Worm (Caenorhabditis elegans) whole organism, L2 larva: ENCODE measurements around the gene rps-8.

ENCODE experiments used
- C34F6.9 ChIP-seq: fragments of 150-350 bp; optimal IDR thresholded peaks from 2 replicates; lab custom pipeline; 2014; ENCODE audit warnings: missing biosample characterization, missing genetic modification characterization
- F13H6.1 ChIP-seq: sonication (generic microtip); optimal IDR thresholded peaks from 2 replicates; lab custom pipeline; 2016; ENCODE audit warnings: missing genetic modification characterization, missing compliant biosample characterization
- R02D3.7 ChIP-seq: fragments of 150-350 bp; optimal IDR thresholded peaks from 2 replicates; lab custom pipeline; 2014; ENCODE audit warnings: missing biosample characterization, missing genetic modification characterization
- Y55F3AM.14 ChIP-seq: fragments of 200-800 bp; sonication (Bioruptor generic); optimal IDR thresholded peaks from 2 replicates; lab custom pipeline; 2018; ENCODE audit warnings: mild to moderate bottlenecking, missing genetic modification characterization, missing compliant biosample characterization
- alr-1 ChIP-seq: fragments of 150-350 bp; optimal IDR thresholded peaks from 2 replicates; lab custom pipeline; 2014; ENCODE audit warnings: missing biosample characterization, missing genetic modification characterization
- aly-2 ChIP-seq: fragments of 150-350 bp; optimal IDR thresholded peaks from 2 replicates; lab custom pipeline; 2014; ENCODE audit warnings: missing biosample characterization, missing genetic modification characterization
- ama-1 ChIP-seq: fragments of 150-350 bp; optimal IDR thresholded peaks from 2 replicates; lab custom pipeline; 2018; ENCODE audit warnings: inconsistent platforms
- ceh-16 ChIP-seq: fragments of 150-350 bp; optimal IDR thresholded peaks from 2 replicates; lab custom pipeline; 2014; ENCODE audit warnings: missing biosample characterization, missing genetic modification characterization
- crh-2 ChIP-seq: sonication (generic microtip); optimal IDR thresholded peaks from 2 replicates; lab custom pipeline; 2017; ENCODE audit warnings: missing biosample characterization, missing genetic modification characterization
- dmd-4 ChIP-seq: sonication (generic microtip); optimal IDR thresholded peaks from 2 replicates; lab custom pipeline; 2017; ENCODE audit warnings: missing biosample characterization, missing genetic modification characterization
- elt-1 ChIP-seq: fragments of 150-350 bp; optimal IDR thresholded peaks from 2 replicates; lab custom pipeline; 2014; ENCODE audit warnings: missing biosample characterization, missing genetic modification characterization
- elt-3 ChIP-seq: sonication (generic microtip); optimal IDR thresholded peaks from 2 replicates; lab custom pipeline; 2017; ENCODE audit warnings: missing biosample characterization, missing genetic modification characterization
- fos-1 ChIP-seq: fragments of 150-350 bp; optimal IDR thresholded peaks from 2 replicates; lab custom pipeline; 2014; ENCODE audit warnings: missing biosample characterization, missing genetic modification characterization
- gmeb-1 ChIP-seq: fragments of 150-350 bp; optimal IDR thresholded peaks from 2 replicates; lab custom pipeline; 2014; ENCODE audit warnings: missing biosample characterization, missing genetic modification characterization
- lin-13 ChIP-seq: fragments of 150-350 bp; optimal IDR thresholded peaks from 2 replicates; lab custom pipeline; 2014; ENCODE audit warnings: missing biosample characterization, missing genetic modification reagents, missing genetic modification characterization
- lin-39 ChIP-seq: fragments of 150-350 bp; optimal IDR thresholded peaks from 2 replicates; lab custom pipeline; 2014; ENCODE audit warnings: missing biosample characterization, missing genetic modification reagents, missing genetic modification characterization
- lsy-2 ChIP-seq, 2 experiments: fragments of 150-350 bp in 1 of 2; sonication (generic microtip) in 1 of 2; optimal IDR thresholded peaks; 2 replicates each; lab custom pipeline; 2014 to 2017; ENCODE audit warnings: missing biosample characterization in 2 of 2, missing genetic modification characterization in 2 of 2
- mab-5 ChIP-seq: fragments of 150-350 bp; optimal IDR thresholded peaks from 2 replicates; lab custom pipeline; 2014; ENCODE audit warnings: missing biosample characterization, missing genetic modification characterization
- nhr-10 ChIP-seq: sonication (generic microtip); optimal IDR thresholded peaks from 2 replicates; lab custom pipeline; 2017; ENCODE audit warnings: missing biosample characterization, missing genetic modification characterization
- nhr-11 ChIP-seq: fragments of 150-350 bp; optimal IDR thresholded peaks from 2 replicates; lab custom pipeline; 2014; ENCODE audit warnings: missing biosample characterization, missing genetic modification characterization
- nhr-12 ChIP-seq: fragments of 150-350 bp; optimal IDR thresholded peaks from 2 replicates; lab custom pipeline; 2014; ENCODE audit warnings: missing biosample characterization, missing genetic modification characterization
- nhr-21 ChIP-seq: fragments of 150-350 bp; optimal IDR thresholded peaks from 2 replicates; lab custom pipeline; 2014; ENCODE audit warnings: missing biosample characterization, missing genetic modification characterization
- nhr-237 ChIP-seq: fragments of 150-350 bp; optimal IDR thresholded peaks from 2 replicates; lab custom pipeline; 2014; ENCODE audit warnings: missing biosample characterization, missing genetic modification characterization
- nhr-25 ChIP-seq: fragments of 150-350 bp; sonication (generic microtip); optimal IDR thresholded peaks from 3 replicates; lab custom pipeline; 2014; ENCODE audit warnings: missing biosample characterization, missing genetic modification characterization
- nhr-6 ChIP-seq: fragments of 150-350 bp; optimal IDR thresholded peaks from 2 replicates; lab custom pipeline; 2014; ENCODE audit warnings: missing biosample characterization, missing genetic modification characterization
- nhr-77 ChIP-seq: fragments of 150-350 bp; optimal IDR thresholded peaks from 2 replicates; lab custom pipeline; 2014; ENCODE audit warnings: missing biosample characterization, missing genetic modification characterization
- peb-1 ChIP-seq: fragments of 150-350 bp; optimal IDR thresholded peaks from 2 replicates; lab custom pipeline; 2014; ENCODE audit warnings: missing biosample characterization, missing genetic modification characterization
- sem-4 ChIP-seq: fragments of 150-350 bp; optimal IDR thresholded peaks from 2 replicates; lab custom pipeline; 2014; ENCODE audit warnings: missing biosample characterization, missing genetic modification reagents, missing genetic modification characterization
- skn-1 ChIP-seq: sonication (generic microtip); optimal IDR thresholded peaks from 2 replicates; lab custom pipeline; 2017; ENCODE audit warnings: missing biosample characterization, missing genetic modification characterization
- sma-3 ChIP-seq: sonication (generic microtip); optimal IDR thresholded peaks from 2 replicates; lab custom pipeline; 2016; ENCODE audit warnings: missing genetic modification reagents, missing genetic modification characterization, missing compliant biosample characterization
- unc-55 ChIP-seq: fragments of 150-350 bp; sonication (generic microtip); optimal IDR thresholded peaks from 3 replicates; lab custom pipeline; 2014; ENCODE audit warnings: missing biosample characterization, missing genetic modification reagents, missing genetic modification characterization
- unc-62 ChIP-seq: fragments of 150-350 bp; optimal IDR thresholded peaks from 2 replicates; lab custom pipeline; 2014; ENCODE audit warnings: missing biosample characterization, missing genetic modification reagents, missing genetic modification characterization
- zag-1 ChIP-seq: fragments of 150-350 bp; optimal IDR thresholded peaks from 2 replicates; lab custom pipeline; 2014; ENCODE audit warnings: missing biosample characterization, missing genetic modification characterization
- ztf-11 ChIP-seq: sonication (generic microtip); optimal IDR thresholded peaks from 2 replicates; lab custom pipeline; 2017; ENCODE audit warnings: missing biosample characterization, missing genetic modification characterization
- ztf-4 ChIP-seq: fragments of 150-350 bp; optimal IDR thresholded peaks from 2 replicates; lab custom pipeline; 2014; ENCODE audit warnings: missing biosample characterization, missing genetic modification characterization

rps-8 gene

ce11 chrIV:7312620-7313194 lies 953 bp downstream of the rps-8 start:
- TF ChIP-seq nhr-237 (no peak), sem-4 (tag; lab: Kevin White, UChicago) (no peak), unc-62 (GFP tag; lab: Kevin White, UChicago) (no peak), fos-1 (tag; lab: Kevin White, UChicago) (no peak), nhr-21 (tag; lab: Kevin White, UChicago) (no peak), mab-5 (no peak), nhr-11 (tag; lab: Kevin White, UChicago) (no peak), elt-3 (tag; lab: Kevin White, UChicago) (no peak), elt-1 (tag; lab: Kevin White, UChicago) (no peak)

ce11 chrIV:7310842-7311241 lies 2.8 kb downstream of the rps-8 start:
- TF ChIP-seq skn-1, result no peak
- TF ChIP-seq ztf-4 (tag; lab: Kevin White, UChicago), result no peak
- TF ChIP-seq lin-39, result no peak
- no peak for TF ChIP-seq lsy-2 (tag; optimal IDR thresholded peaks at IDR 0.05; lab: Kevin White, UChicago)
- TF ChIP-seq, all 48 proteins: peak for 0

- TF ChIP-seq crh-2 (tag; lab: Kevin White, UChicago) (no peak), nhr-21 (tag; lab: Kevin White, UChicago) (no peak), Y55F3AM.14 (GFP tag; lab: Kevin White, UChicago) (peak; percentile 3)
These were observed 3.2 kb downstream of the rps-8 start, which contains the start of gene grl-4 for ce11 chrIV:7310410-7310809. Gene grl-4, minus strand, starts transcription at chrIV:7310760.

ce11 chrIV:7309678-7310077 lies 4.0 kb downstream of the rps-8 start:
- TF ChIP-seq R02D3.7 (tag; lab: Kevin White, UChicago) (no peak), unc-62 (GFP tag; lab: Kevin White, UChicago) (no peak), Y55F3AM.14 (GFP tag; lab: Kevin White, UChicago) (no peak), ama-1 (lab: Kevin White, UChicago) (no peak), F13H6.1 (tag; lab: Kevin White, UChicago) (no peak), crh-2 (tag; lab: Kevin White, UChicago) (peak; percentile 19), sem-4 (tag; lab: Kevin White, UChicago) (no peak), unc-55 (no peak), ztf-4 (tag; lab: Kevin White, UChicago) (no peak), nhr-25 (tag; lab: Kevin White, UChicago) (peak; percentile 65), zag-1 (tag; lab: Kevin White, UChicago) (no peak), nhr-77 (tag; lab: Kevin White, UChicago) (no peak), ztf-11 (no peak), lin-13 (GFP tag; lab: Kevin White, UChicago) (no peak)

ce11 chrIV:7308974-7309373 lies 4.7 kb downstream of the rps-8 start, which contains the start of gene F42C5.6:
Gene F42C5.6, minus strand, starts transcription at chrIV:7309074.
- TF ChIP-seq F13H6.1 (tag; lab: Kevin White, UChicago) (no peak), crh-2 (tag; lab: Kevin White, UChicago) (no peak), lin-13 (GFP tag; lab: Kevin White, UChicago) (no peak), alr-1 (tag; lab: Kevin White, UChicago) (no peak), nhr-237 (no peak), lin-39 (no peak), ceh-16 (tag; lab: Kevin White, UChicago) (no peak), sma-3 (GFP tag; lab: Kevin White, UChicago) (no peak), gmeb-1 (tag; lab: Kevin White, UChicago) (no peak), elt-1 (tag; lab: Kevin White, UChicago) (no peak), aly-2 (tag; lab: Kevin White, UChicago) (no peak), dmd-4 (tag; lab: Kevin White, UChicago) (no peak)
- TF ChIP-seq, all 48 proteins: peak for 0

- no peak for TF ChIP-seq lsy-2 (tag; optimal IDR thresholded peaks at IDR 0.05; lab: Kevin White, UChicago)
- TF ChIP-seq Y55F3AM.14 (GFP tag; lab: Kevin White, UChicago), result no peak
- no peak for TF ChIP-seq ama-1 (lab: Kevin White, UChicago)
- no peak for TF ChIP-seq gmeb-1 (tag; lab: Kevin White, UChicago)
- no peak for TF ChIP-seq nhr-6 (tag; lab: Kevin White, UChicago)
- no peak for TF ChIP-seq nhr-12 (tag; lab: Kevin White, UChicago)
- no peak for TF ChIP-seq C34F6.9 (tag; lab: Kevin White, UChicago)
- no peak for TF ChIP-seq skn-1
- TF ChIP-seq nhr-10 (tag; lab: Kevin White, UChicago), result no peak
- TF ChIP-seq peb-1 (tag; lab: Kevin White, UChicago), result no peak
- no peak for TF ChIP-seq nhr-25 (tag; lab: Kevin White, UChicago)
- TF ChIP-seq, all 48 proteins: peak for 0
These were observed 8.3 kb downstream of the rps-8 start, which contains the start of gene npr-27 for ce11 chrIV:7305325-7305724. Gene npr-27, plus strand, starts transcription at chrIV:7305625.
